Fruit fly (Drosophila melanogaster) ovary, adult (tissue): Measurements from ENCODE around the gene MKP-4.
A peak's percentile ranks its signal among the peaks of the same experiment; 100 is the strongest.

Source experiments
- CG17801 ChIP-seq: fragments of 200-800 bp; optimal IDR thresholded peaks from 2 replicates; lab custom pipeline; 2019; ENCODE audit warnings: missing biosample characterization, mild to moderate bottlenecking, missing genetic modification characterization, moderate library complexity; ENCODE audit not compliant: partially characterized antibody

MKP-4 gene

DNA sequence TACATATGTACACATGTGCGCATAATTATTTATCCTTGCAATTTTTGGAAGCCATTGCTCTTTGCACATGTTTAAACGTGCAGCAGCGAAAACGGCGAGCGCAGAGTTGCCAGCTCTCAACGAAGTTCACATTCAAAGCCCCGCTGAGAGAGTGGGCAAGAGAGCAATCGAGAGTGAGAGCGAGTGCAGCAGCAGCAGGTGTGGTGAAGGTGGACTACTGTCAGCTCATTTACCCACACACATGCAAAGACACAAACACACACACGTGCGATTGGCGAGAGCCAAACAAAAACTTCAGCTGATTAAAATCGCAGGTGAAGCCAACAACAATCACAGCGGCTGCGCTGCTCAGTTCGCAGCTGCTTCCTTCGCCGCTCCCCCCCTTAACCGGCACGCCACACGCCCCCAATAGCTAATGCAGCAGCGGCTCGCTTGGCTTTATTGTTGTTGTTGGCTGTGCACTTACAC lies 8.5 kb downstream of the MKP-4 start:
- peak; percentile 35 for TF ChIP-seq CG17801

DNA sequence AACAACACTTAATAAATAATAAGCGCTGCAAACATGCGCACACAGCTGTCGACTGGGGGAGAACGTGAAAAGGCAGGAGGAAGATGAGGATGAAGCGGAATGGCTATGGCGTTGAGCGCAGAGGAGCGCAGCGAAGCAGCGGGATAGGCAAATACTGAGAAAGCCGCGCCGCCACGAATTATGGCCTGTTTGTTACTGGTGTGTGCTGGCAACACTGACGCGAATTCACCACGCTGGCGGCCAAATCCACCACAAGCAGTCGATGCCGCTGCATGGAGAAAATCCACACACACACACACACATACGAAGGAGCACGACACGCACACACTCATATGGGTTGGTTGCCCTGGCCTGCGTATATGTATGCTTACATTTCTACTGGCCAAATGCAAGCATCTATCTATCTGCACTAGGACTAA lies 14.1 kb downstream of the MKP-4 start:
- no peak for TF ChIP-seq CG17801

DNA sequence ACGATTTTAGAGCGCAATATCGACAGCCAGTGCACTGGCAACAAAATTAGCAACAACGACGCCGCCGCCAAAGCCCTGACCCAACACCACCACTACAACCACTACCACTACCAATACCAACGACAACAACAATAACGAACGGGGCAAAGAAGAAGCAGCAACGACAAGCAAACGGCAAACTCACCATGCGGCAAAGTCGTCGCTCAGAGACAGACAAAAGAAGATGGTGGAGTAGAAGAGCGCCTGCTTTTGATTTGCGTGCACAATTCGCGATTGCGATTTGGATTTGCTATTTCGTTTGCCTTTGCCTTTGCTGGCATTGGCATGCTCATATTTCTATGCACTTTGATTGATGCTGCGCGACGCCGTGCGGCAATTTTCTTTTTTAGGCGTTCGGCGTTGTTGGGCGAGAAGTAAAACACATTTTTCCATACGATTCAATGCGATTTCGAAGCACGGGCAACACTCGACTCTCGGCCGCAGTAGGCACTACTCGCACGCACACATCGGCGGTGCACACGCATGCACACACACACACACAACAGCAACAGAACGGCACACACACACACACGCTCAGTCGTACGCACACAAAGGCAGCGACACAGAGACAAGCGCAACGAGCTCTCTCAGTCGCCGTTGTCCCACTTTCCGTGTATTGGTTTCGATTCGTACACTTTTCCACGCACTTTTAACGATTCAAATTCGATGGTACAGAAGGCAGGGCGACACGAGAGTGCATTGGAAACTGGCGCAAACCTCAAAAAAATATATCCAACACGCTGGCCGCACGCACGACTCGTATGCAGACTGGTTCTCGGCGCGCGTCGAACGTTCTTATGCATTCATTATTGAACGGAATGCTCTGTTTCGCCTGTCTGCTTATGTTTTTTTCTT lies 14.8 kb downstream of the MKP-4 start:
- TF ChIP-seq CG17801: peak; percentile 25

DNA sequence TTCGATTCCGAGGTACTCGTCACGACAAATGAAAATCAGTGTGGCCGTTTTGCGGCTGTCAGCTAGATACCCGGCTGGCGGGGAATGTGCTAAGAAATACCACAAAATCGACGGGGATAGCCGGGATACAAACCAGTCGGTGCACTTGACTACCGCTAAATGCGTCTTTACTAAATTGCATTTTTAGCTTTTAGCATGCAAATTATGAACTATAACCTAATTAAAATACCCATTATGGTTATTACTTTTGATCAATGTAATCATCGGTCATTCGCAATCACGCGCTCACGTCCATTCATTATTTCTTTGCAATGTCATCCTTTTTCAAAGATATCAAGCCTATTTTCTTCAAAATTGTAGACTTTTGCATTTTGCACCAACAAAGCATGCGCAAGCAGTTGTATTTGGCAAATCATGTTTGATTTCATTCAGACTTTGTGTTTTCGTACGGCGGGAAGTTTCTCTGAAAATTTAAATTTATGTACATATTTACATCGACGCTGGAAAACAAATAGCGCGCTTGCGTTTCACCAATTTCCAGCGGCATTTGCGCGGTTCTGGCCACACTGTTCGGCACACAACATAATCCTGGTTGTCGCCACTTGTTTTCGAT lies 15.5 kb downstream of the MKP-4 start, which contains the start of gene Rcd-1:
Gene Rcd-1, plus strand, starts transcription at position 440 of the 613 bp plus-strand sequence.
- no peak for TF ChIP-seq CG17801

DNA sequence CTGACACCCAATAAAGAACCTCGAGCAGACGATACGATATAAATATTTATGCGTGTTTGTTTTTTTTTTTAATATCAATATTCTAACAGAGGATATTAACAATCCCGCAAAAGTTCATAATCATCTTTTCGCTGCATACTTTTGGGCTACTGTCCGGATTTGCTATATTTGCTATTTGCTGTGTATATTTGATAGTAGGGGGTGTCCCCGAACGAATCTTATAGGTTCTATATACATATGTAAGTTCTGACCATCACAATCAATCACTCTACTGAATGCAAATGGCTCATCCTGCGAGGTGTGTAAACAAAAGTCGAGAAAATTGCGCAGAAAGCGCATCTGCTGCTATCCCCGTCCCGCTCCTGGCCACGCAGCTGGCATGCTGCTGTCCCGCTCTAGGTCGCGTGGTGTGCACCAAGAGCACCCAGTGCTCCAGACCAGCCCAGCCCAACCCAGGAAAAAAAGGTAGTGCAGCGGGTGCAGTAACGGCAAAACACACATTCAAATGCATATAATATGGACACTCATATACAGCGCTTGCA lies 17.9 kb downstream of the MKP-4 start:
- TF ChIP-seq CG17801: no peak

DNA sequence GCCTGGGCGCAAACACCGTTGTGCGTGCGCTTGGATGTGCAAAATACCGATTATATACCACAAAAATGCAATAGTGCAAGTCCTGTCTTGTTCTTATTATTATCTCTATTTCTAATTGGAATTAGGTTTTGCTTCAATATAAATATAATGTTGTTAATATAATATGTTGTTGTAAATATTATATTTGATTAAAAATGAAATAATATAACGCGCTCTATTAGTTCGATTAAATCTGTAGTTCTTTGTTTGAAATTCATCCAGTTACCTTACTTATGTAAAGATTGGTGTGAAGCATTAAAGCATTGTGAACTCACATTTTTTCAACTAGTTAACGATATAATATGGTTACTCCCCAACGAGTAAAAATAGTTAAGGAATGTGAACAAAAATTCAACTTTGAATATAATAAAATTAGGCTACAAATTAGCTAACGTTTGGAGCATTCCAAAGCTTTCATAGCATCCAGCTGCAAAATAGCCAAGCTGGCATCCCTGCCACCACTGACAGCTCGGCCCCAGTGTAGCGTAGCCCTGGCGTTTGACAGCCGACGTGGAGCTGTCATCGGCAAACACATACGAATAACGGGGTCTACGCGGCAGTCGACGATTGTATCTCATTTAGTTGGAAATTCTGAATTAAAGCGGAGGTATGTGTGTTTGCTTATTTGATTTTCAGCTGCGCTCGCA lies 20.0 kb downstream of the MKP-4 start, which contains the start of the genes CG12237 and Sec61gamma:
Gene CG12237, minus strand, starts transcription at position 51 of the 686 bp plus-strand sequence.
Gene Sec61gamma, plus strand, starts transcription at position 509 of the 686 bp plus-strand sequence.
- peak; percentile 45 for TF ChIP-seq CG17801

DNA sequence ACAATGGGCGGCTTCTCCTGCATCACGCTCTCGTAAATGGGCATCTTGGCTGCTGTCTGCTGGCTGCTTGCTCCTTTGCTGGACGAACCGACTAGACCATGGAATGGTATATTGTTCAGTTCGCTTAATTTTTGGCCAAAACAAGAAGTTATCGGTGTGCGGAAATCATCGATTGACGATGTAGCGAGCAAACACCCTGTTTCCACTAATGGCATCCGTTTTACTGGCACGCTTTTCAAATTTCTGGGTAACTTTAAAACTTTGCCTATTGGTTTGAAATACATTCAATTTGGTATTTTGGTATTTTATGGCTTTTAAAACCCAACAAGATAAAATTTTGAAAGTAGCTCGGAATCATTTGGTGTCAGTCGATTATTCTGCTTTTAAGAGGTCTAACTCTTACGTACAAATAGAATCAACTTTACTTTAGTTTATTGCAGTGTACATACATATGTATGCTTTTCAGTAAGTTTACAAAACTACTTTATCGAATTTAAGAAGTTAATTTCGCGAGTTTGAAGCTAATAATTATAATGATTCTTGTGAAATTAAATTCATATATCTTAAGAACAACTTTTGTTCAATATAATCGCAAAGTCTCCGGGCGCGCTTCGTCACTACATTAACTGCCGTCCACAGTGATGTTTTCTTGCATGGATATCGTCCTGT lies 23.1 kb downstream of the MKP-4 start, which contains the start of gene Arp10:
Gene Arp10, minus strand, starts transcription at position 304 of the 669 bp plus-strand sequence.
- TF ChIP-seq CG17801: no peak

DNA sequence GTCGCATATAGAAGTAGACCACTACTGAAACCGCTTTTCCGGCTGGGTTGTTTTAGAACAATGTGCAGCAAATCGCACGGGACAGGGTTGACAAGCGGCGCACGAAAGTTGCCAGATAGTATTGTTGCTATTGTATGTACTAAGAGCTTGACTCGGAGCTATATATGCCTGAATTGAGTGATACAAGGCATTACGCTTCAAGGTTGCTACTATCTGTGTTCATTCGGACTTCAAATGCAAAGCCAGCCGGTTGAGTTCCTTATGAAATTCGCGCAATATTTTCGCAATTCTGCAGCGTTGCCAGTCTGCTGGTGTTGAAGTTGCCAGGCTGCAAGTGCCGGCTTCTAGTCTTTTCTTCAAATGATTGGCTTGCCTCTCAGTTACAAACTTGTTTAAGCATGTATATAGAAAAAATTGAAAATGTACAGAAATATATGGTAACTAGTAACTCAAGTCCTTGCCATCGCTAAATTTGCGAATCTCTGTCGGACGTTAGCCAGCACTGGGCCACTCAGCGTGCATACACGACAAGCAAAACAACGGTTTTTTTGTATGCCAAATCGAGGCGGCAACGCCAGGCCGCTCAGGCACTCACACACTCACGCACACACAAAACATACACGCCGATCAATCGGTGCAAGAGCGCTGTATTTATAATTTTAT lies 29.0 kb downstream of the MKP-4 start, which contains the start of the genes Ranbp21 and Elys:
Gene Ranbp21, minus strand, starts transcription at position 513 of the 663 bp plus-strand sequence.
Gene Elys, plus strand, starts transcription at position 549 of the 663 bp plus-strand sequence.
- TF ChIP-seq CG17801: peak; percentile 13

DNA sequence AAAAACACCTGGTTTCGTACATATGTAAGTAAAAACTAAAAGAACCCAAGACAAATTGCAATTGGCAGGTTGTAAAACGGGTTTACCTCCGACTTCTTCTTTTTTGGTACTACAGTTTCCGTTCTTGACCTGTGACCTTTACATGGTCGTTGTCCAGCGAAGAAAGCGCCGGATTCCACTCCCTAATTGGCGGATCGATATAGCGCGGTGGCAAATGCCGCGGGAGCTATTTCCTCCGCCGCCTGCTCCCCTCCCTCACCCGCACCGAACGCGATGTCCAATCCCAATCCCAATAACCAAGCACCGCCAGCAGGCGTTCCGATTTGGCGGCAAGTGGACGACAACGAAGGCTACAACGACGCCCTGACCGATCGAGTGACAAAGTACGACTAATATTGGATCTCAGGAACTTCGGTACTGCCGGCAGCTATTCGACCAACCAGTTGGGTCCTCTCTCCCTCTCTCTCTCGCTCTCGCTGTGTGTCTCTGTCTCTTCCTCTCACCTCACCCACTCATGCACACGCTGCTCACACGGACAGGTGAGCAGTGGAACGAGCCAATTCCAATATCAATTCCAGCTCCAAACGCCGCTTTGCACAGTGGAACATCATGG lies 39.8 kb downstream of the MKP-4 start:
- TF ChIP-seq CG17801: peak; percentile 48

DNA sequence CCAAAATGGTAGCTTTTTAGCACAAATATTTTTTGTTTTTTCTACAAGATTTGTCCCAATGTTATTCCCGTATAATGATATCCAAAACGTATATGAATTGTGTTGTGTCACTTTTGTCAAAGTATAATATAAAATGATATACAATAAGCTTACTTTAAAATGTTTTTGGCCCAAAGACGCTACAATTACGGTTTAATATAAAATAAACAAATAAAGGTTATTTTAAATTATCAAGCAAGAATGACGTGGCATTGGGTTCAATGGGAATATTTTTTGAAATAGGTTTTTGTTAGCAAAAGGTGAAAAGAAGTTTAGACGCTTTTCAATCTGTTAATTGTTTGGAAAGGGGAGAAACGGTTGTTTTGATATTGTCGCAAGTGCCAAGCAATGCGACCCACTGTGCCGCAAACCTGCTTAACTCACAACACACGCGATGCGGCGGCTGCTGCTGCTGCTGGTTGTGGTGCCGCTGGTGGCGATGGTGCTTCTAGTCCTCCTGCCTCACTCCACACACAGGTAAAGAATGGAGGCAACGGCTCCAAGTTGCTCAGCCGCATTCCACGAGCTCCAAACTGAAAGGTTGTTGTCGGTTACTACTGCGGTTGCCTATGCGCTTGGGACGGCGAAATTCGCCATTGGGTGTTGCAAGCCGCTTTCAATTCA lies 40.4 kb downstream of the MKP-4 start:
- no peak for TF ChIP-seq CG17801

DNA sequence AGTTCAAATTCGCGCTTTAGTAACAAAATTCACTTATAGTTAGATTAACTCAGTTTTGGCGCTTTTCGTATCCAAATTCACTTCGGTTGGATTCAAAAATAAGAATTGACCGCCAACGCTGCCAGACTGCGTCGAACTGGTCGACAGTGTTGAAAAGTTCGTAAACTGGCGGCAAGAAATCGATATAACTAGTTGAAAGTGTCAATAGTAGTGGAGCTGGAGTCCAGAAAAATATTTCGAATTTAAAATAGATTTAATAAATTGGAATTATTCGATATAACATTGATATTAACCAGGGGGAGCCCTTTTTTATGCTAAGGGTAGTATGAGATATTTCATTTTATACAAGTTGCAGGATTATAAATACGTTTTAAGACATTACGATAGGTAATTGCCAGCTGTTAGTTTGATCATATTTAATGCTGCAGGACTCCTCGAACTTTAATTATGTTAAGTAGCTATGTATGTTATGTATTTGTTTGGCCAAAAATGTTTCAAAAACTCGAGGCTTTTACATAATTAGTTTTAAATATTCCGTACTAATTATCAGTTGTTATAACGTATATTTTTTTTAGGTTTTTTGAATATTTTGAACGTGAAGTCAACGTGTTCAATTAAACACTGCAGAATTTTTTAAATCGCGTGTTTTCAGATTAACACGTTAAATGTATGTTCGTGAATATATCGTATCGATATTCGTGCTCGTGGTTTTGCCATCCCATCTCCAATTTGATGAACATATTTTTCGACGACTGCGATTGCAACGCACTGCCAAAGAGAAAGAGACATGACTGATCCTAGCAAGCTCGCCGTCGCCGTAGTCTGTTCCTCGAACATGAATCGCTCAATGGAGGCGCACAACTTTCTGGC lies 41.2 kb downstream of the MKP-4 start, which contains the start of the genes CG14223 and Ssu72:
Gene CG14223, minus strand, starts transcription at position 113 of the 870 bp plus-strand sequence.
Gene Ssu72, plus strand, starts transcription at position 703 of the 870 bp plus-strand sequence.
- TF ChIP-seq CG17801: no peak

DNA sequence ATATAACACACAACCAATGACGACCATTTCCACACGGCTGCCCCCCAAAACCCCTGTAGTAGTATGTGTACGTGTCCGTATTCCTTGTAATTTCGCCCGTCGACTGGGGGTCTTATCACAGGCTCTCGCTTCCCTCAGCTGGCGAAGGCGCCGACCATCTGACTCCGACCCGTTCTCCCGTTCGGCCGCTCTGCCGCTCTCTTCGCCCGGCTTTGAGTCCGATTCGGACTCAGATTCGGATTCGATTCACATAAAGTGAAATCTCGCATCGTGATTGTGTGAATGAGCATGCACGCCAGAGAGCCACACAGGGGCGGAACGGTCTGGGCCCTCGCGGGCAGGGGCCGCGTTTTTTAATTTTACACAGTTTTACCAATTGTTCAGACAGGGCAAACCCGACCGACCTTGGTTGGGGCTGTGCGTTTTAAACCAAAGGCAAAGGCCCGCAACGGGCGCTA lies 42.8 kb downstream of the MKP-4 start:
- peak; percentile 13 for TF ChIP-seq CG17801

DNA sequence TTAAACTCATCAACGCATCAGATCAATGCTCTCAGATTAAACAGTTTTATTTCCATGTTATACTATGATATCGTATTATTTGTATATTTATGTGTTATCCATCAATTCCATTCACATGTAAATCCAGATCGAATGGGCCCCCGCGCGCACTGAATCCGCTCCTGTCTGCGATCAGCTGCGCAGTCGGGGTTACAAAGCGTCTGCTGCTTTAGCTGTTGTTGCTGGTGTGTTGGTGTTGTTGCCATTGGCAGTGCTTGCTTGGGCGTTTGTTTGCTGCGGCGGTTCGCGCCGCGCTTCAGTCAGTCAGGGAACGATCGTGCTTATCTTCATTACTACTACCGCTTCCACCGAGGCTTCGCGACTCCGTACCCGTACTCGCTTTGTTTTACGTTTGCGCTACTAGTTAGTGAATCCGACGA lies 44.1 kb downstream of the MKP-4 start, which contains the start of gene Zw:
Gene Zw, plus strand, starts transcription at position 262 of the 419 bp plus-strand sequence.
- TF ChIP-seq CG17801: peak; percentile 69
